Fruit fly (Drosophila melanogaster): ENCODE measurements around the gene CG4629.

DNA sequence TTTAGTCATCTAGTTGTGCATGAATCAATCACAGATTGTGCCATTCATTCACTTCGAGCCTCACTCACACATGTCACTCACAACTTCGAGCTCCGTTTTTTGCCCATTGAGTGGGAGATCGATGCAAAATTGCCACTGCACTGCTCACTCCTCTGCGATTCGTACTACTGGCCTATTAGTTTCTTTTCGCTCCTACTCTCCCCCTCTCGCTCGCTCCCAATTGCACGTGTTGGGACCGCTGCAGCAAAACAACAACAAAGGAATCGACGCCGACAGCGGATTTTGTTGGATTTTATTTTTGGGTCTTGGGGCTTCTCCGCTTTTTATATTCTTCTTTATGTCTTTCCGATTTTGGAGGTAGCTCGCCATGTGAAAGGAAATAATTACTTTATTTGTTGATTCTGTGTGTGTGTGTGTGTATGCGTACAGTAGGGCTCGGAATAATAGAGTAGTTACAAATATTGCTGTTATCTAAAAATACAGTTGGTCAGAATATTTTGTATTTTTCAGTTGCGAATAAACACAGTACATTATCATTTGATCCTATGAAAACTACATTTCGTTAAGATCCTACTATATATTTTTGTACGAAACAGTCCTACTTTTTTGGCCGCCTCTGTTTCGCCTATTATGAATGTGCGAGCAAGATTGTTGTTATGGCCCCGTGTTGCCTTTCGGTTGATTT, 28.0 kb downstream of the CG4629 start:
- TF ChIP-seq h (optimal IDR thresholded peaks at IDR 0.05) (no peak), ttk (optimal IDR thresholded peaks at IDR 0.05) (no peak), psq (optimal IDR thresholded peaks at IDR 0.05) (no peak), Sin3A (optimal IDR thresholded peaks at IDR 0.05) (no peak)
